Worm (Caenorhabditis elegans) whole organism, L1 larva: ENCODE data around the gene F42G2.7.

Source experiments
- ceh-8 ChIP-seq: fragments of 200-800 bp; sonication (Bioruptor generic); optimal IDR thresholded peaks from 2 replicates; lab custom pipeline; 2018; ENCODE audit warnings: mild to moderate bottlenecking, missing genetic modification characterization, moderate library complexity, missing compliant biosample characterization
- ceh-82 ChIP-seq, 3 experiments: fragments of 150-350 bp in 1 of 3; sonication (generic microtip) in 2 of 3; optimal IDR thresholded peaks; 2 replicates each; lab custom pipeline; 2014 to 2017; ENCODE audit warnings: missing biosample characterization in 3 of 3, missing genetic modification characterization in 3 of 3
- lin-15B ChIP-seq: fragments of 150-350 bp; sonication (generic microtip); optimal IDR thresholded peaks from 3 replicates; lab custom pipeline; 2014; ENCODE audit warnings: missing biosample characterization, missing genetic modification characterization
- mdl-1 ChIP-seq, 2 experiments: fragments of 150-350 bp; optimal IDR thresholded peaks; 2 replicates each; lab custom pipeline; 2014 to 2017; ENCODE audit warnings: missing biosample characterization in 2 of 2, missing genetic modification characterization in 2 of 2, inconsistent platforms in 1 of 2
- xbp-1 ChIP-seq: sonication (generic microtip); optimal IDR thresholded peaks from 2 replicates; lab custom pipeline; 2016; ENCODE audit warnings: missing genetic modification characterization, missing compliant biosample characterization

ce11 chrII:2438944-2439343, 21.0 kb downstream of the F42G2.7 start:
- TF ChIP-seq ceh-8: no peak
- TF ChIP-seq xbp-1: no peak
- no peak for TF ChIP-seq ceh-82 (tag; optimal IDR thresholded peaks at IDR 0.05; lab: Kevin White, UChicago)
- no peak for TF ChIP-seq mdl-1 (tag; optimal IDR thresholded peaks at IDR 0.05; lab: Kevin White, UChicago)
- TF ChIP-seq lin-15B (tag; lab: Kevin White, UChicago): no peak
